Fruit fly (Drosophila melanogaster): Measurements from ENCODE around the gene RpL36A.

The RpL36A gene

DNA sequence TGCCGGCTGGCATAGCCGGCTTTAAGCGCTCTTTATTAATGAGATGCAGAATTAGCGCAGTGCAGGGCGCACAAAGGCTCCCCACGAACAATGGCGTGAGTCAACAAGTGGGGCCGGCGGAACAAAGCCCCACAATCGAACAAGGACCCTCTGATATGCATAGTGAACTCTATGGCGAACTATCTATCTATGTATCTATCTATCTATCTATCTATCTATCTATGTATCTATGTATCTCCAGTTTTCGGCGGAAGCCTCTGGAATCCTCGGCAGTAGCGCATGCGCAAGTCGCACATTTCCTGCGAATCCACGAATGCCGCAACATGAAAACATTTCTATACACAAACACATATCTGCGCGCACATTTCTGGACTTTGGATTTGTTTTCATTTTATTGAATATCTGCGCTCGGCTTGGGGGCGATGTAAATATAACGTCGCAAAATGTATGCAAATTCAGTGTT lies 42.1 kb downstream of the RpL36A start (continued):
- TF ChIP-seq Hr51 (GFP tag; optimal IDR thresholded peaks at IDR 0.05) (peak; percentile 3 to 11), grn (GFP tag; optimal IDR thresholded peaks at IDR 0.05) (no peak), sima (GFP tag; optimal IDR thresholded peaks at IDR 0.05) (no peak), Myb (GFP tag; optimal IDR thresholded peaks at IDR 0.05) (peak; percentile 12), CG14441 (GFP tag; IDR thresholded peaks at IDR 0.05) (no peak), CG13123 (GFP tag; optimal IDR thresholded peaks at IDR 0.05) (no peak), her (GFP tag; optimal IDR thresholded peaks at IDR 0.05) (peak; percentile 49), CG14050 (GFP tag; IDR thresholded peaks at IDR 0.05) (no peak)

DNA sequence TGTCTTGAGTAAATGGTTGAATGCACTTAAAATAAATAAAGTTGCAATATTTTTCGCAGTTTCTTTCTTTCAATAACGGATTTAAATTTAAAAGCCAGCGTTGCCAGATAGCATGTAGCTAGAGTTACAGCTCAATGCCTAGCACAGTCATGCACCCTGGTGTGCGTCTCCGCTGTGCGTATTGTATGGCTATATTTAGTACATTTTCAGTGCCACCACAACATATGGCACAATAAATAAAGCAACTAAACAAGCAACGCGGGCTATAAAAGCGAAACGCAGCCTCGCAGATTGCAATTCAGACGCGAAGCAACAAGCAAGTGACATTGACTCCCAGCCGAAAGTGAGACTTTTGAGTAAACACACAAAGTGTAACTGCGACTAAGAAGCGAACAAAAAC lies 44.1 kb downstream of the RpL36A start, which contains the start of gene Sirup:
Sirup (plus strand) TSS at position 215 of the 400 bp plus-strand sequence.
- no peak for TF ChIP-seq Sox102F (GFP tag; optimal IDR thresholded peaks at IDR 0.05)
- TF ChIP-seq nom (GFP tag; optimal IDR thresholded peaks at IDR 0.05) = peak; percentile 58
- no peak for TF ChIP-seq jumu (GFP tag; optimal IDR thresholded peaks at IDR 0.05)
- TF ChIP-seq CG10366 (GFP tag; IDR thresholded peaks at IDR 0.05) = no peak
- TF ChIP-seq HLH3B (GFP tag; IDR thresholded peaks at IDR 0.05) = no peak
- TF ChIP-seq HmgZ (tag; optimal IDR thresholded peaks at IDR 0.05) = peak; percentile 52
- TF ChIP-seq CG3847 (GFP tag; IDR thresholded peaks at IDR 0.05) = peak; percentile 55; the same call in 1 of the 2 replicates
- TF ChIP-seq bigmax (GFP tag; optimal IDR thresholded peaks at IDR 0.05) = no peak
- TF ChIP-seq her (GFP tag; optimal IDR thresholded peaks at IDR 0.05) = no peak
- no peak for TF ChIP-seq CG12769 (tag; optimal IDR thresholded peaks at IDR 0.05)
- no peak for TF ChIP-seq Chrac-16 (GFP tag; optimal IDR thresholded peaks at IDR 0.05)
- no peak for TF ChIP-seq Taf1 (GFP tag; IDR thresholded peaks at IDR 0.05)
- no peak for TF ChIP-seq D19B (GFP tag; optimal IDR thresholded peaks at IDR 0.05)
- no peak for TF ChIP-seq Nf-YB (GFP tag; optimal IDR thresholded peaks at IDR 0.05)
- TF ChIP-seq CG31365 (tag; optimal IDR thresholded peaks at IDR 0.05) = no peak
- no peak for TF ChIP-seq CG17612 (GFP tag; IDR thresholded peaks at IDR 0.05)
- no peak for TF ChIP-seq zen2 (GFP tag; IDR thresholded peaks at IDR 0.05; ENCODE audit: partially characterized antibody)
- no peak for TF ChIP-seq sim (GFP tag; IDR thresholded peaks at IDR 0.05)
- TF ChIP-seq btn (GFP tag; optimal IDR thresholded peaks at IDR 0.05) = no peak
- TF ChIP-seq Ets65A (GFP tag) = no peak
- TF ChIP-seq CG42726 (GFP tag; IDR thresholded peaks at IDR 0.05; ENCODE audit: partially characterized antibody) = peak; percentile 64; the same call in 1 of the 2 replicates
- TF ChIP-seq CG4360 (GFP tag; IDR thresholded peaks at IDR 0.05) = no peak
- TF ChIP-seq CG14860 (GFP tag; IDR thresholded peaks at IDR 0.05; ENCODE audit: partially characterized antibody) = no peak
- TF ChIP-seq chm (GFP tag; IDR thresholded peaks at IDR 0.05) = no peak
- TF ChIP-seq CG10959 (GFP tag; IDR thresholded peaks at IDR 0.05) = 0 out of 2 replicates have a peak, but pooled peaks have one; percentile 28
- no peak for TF ChIP-seq CG7928 (GFP tag; optimal IDR thresholded peaks at IDR 0.05)
- TF ChIP-seq Antp (GFP tag; optimal IDR thresholded peaks at IDR 0.05) = no peak
- peak; percentile 47 for TF ChIP-seq CG2116 (GFP tag; optimal IDR thresholded peaks at IDR 0.05)
- TF ChIP-seq sens (GFP tag) = no peak
- TF ChIP-seq CG16813 (GFP tag; IDR thresholded peaks at IDR 0.05; ENCODE audit: partially characterized antibody) = peak; percentile 19; the same call in 1 of the 3 replicates
- TF ChIP-seq D19A (tag; optimal IDR thresholded peaks at IDR 0.05) = no peak
- TF ChIP-seq BEAF-32 (GFP tag; optimal IDR thresholded peaks at IDR 0.05) = peak; percentile 45
- peak; percentile 11 for TF ChIP-seq CG17912 (GFP tag; optimal IDR thresholded peaks at IDR 0.05)
- no peak for TF ChIP-seq p53 (GFP tag; optimal IDR thresholded peaks at IDR 0.05)
- TF ChIP-seq CG18599 (GFP tag; optimal IDR thresholded peaks at IDR 0.05) = no peak
- peak; percentile 39 for TF ChIP-seq unc-4 (GFP tag; IDR thresholded peaks at IDR 0.05; ENCODE audit: partially characterized antibody)
- TF ChIP-seq CG8944 (GFP tag; optimal IDR thresholded peaks at IDR 0.05) = no peak
- TF ChIP-seq grn (GFP tag; optimal IDR thresholded peaks at IDR 0.05) = no peak
- TF ChIP-seq tx (GFP tag; optimal IDR thresholded peaks at IDR 0.05) = peak; percentile 14
- TF ChIP-seq nerfin-2 (GFP tag; IDR thresholded peaks at IDR 0.05; ENCODE audit: partially characterized antibody) = peak; percentile 38; the same call in 1 of the 2 replicates
- TF ChIP-seq Dbx (GFP tag; IDR thresholded peaks at IDR 0.05) = no peak
- no peak for TF ChIP-seq D (optimal IDR thresholded peaks at IDR 0.05)
- TF ChIP-seq D (GFP tag; optimal IDR thresholded peaks at IDR 0.05) = no peak
- TF ChIP-seq Myb (GFP tag; optimal IDR thresholded peaks at IDR 0.05) = peak; percentile 98
